Worm (Caenorhabditis elegans) whole organism, late embryonic: ENCODE measurements around the gene ddn-1.

ENCODE experiments used
- C08G9.2 ChIP-seq: sonication (generic microtip); optimal IDR thresholded peaks from 2 replicates; lab custom pipeline; 2016; ENCODE audit warnings: mild to moderate bottlenecking, missing genetic modification characterization, moderate library complexity, missing compliant biosample characterization
- C38D4.7 ChIP-seq: fragments of 200-800 bp; sonication (Bioruptor generic); optimal IDR thresholded peaks from 2 replicates; lab custom pipeline; 2018; ENCODE audit warnings: mild to moderate bottlenecking, missing genetic modification characterization, moderate library complexity, missing compliant biosample characterization
- F13H6.1 ChIP-seq: sonication (generic microtip); optimal IDR thresholded peaks from 2 replicates; lab custom pipeline; 2016; ENCODE audit warnings: missing genetic modification characterization, missing compliant biosample characterization
- K09A11.1 ChIP-seq: sonication (generic microtip); optimal IDR thresholded peaks from 2 replicates; lab custom pipeline; 2017; ENCODE audit warnings: antibody characterized with exemption, mild to moderate bottlenecking, missing genetic modification characterization, missing compliant biosample characterization; ENCODE audit not compliant: insufficient read depth
- ama-1 ChIP-seq: fragments of 150-350 bp; optimal IDR thresholded peaks from 2 replicates; lab custom pipeline; 2014
- ceh-14 ChIP-seq: sonication (generic microtip); optimal IDR thresholded peaks from 2 replicates; lab custom pipeline; 2016; ENCODE audit warnings: missing genotype, missing genetic modification characterization, missing compliant biosample characterization
- ceh-18 ChIP-seq: sonication (generic microtip); optimal IDR thresholded peaks from 2 replicates; lab custom pipeline; 2016; ENCODE audit warnings: missing genetic modification characterization, missing compliant biosample characterization
- ceh-19 ChIP-seq: fragments of 200-800 bp; sonication (Bioruptor generic); optimal IDR thresholded peaks from 2 replicates; lab custom pipeline; 2018; ENCODE audit warnings: mild to moderate bottlenecking, missing genetic modification characterization, missing compliant biosample characterization
- ceh-2 ChIP-seq: sonication (generic microtip); optimal IDR thresholded peaks from 2 replicates; lab custom pipeline; 2016; ENCODE audit warnings: missing genotype, missing genetic modification characterization, missing compliant biosample characterization
- ceh-30 ChIP-seq: fragments of 150-350 bp; optimal IDR thresholded peaks from 2 replicates; lab custom pipeline; 2014; ENCODE audit warnings: missing biosample characterization, missing genetic modification characterization
- ceh-31 ChIP-seq: sonication (generic microtip); optimal IDR thresholded peaks from 2 replicates; lab custom pipeline; 2016; ENCODE audit warnings: missing genetic modification characterization, missing compliant biosample characterization
- ceh-34 ChIP-seq: sonication (generic microtip); optimal IDR thresholded peaks from 2 replicates; lab custom pipeline; 2016; ENCODE audit warnings: mild to moderate bottlenecking, missing genetic modification characterization, missing compliant biosample characterization
- ceh-48 ChIP-seq: sonication (generic microtip); optimal IDR thresholded peaks from 2 replicates; lab custom pipeline; 2016; ENCODE audit warnings: missing genetic modification characterization, inconsistent platforms, missing compliant biosample characterization
- ceh-6 ChIP-seq: fragments of 200-800 bp; sonication (Bioruptor generic); optimal IDR thresholded peaks from 2 replicates; lab custom pipeline; 2018; ENCODE audit warnings: mild to moderate bottlenecking, missing genetic modification characterization, missing compliant biosample characterization
- ceh-9 ChIP-seq: sonication (generic microtip); optimal IDR thresholded peaks from 2 replicates; lab custom pipeline; 2016; ENCODE audit warnings: mild to moderate bottlenecking, missing genetic modification characterization, inconsistent platforms, missing compliant biosample characterization
- che-1 ChIP-seq: sonication (generic microtip); optimal IDR thresholded peaks from 2 replicates; lab custom pipeline; 2016; ENCODE audit warnings: mild to moderate bottlenecking, missing genetic modification characterization, missing compliant biosample characterization
- dve-1 ChIP-seq: sonication (generic microtip); optimal IDR thresholded peaks from 2 replicates; lab custom pipeline; 2017; ENCODE audit warnings: antibody characterized with exemption, mild to moderate bottlenecking, missing genetic modification characterization, missing compliant biosample characterization
- elt-2 ChIP-seq: sonication (generic microtip); optimal IDR thresholded peaks from 2 replicates; lab custom pipeline; 2016; ENCODE audit warnings: missing genetic modification reagents, missing genetic modification characterization, missing compliant biosample characterization
- eyg-1 ChIP-seq: sonication (generic microtip); optimal IDR thresholded peaks from 2 replicates; lab custom pipeline; 2016; ENCODE audit warnings: missing genotype, missing genetic modification characterization, missing compliant biosample characterization
- fax-1 ChIP-seq: sonication (generic microtip); optimal IDR thresholded peaks from 2 replicates; lab custom pipeline; 2016; ENCODE audit warnings: missing genotype, missing genetic modification characterization, missing compliant biosample characterization
- fkh-10 ChIP-seq: fragments of 150-350 bp; optimal IDR thresholded peaks from 2 replicates; lab custom pipeline; 2014; ENCODE audit warnings: missing biosample characterization, missing genetic modification reagents, missing genetic modification characterization
- fkh-6 ChIP-seq: sonication (generic microtip); optimal IDR thresholded peaks from 2 replicates; lab custom pipeline; 2016; ENCODE audit warnings: missing genetic modification characterization, missing compliant biosample characterization
- gmeb-2 ChIP-seq: sonication (generic microtip); optimal IDR thresholded peaks from 2 replicates; lab custom pipeline; 2016; ENCODE audit warnings: missing genetic modification characterization, inconsistent platforms, missing compliant biosample characterization
- hlh-13 ChIP-seq: fragments of 200-800 bp; sonication (Bioruptor generic); optimal IDR thresholded peaks from 2 replicates; lab custom pipeline; 2018; ENCODE audit warnings: mild to moderate bottlenecking, missing genetic modification characterization, missing compliant biosample characterization
- hlh-15 ChIP-seq: sonication (generic microtip); optimal IDR thresholded peaks from 2 replicates; lab custom pipeline; 2016; ENCODE audit warnings: missing genetic modification characterization, missing compliant biosample characterization
- hlh-6 ChIP-seq: sonication (generic microtip); optimal IDR thresholded peaks from 2 replicates; lab custom pipeline; 2016; ENCODE audit warnings: missing genotype, missing genetic modification characterization, missing compliant biosample characterization
- hlh-8 ChIP-seq: sonication (generic microtip); optimal IDR thresholded peaks from 2 replicates; lab custom pipeline; 2016; ENCODE audit warnings: missing genotype, missing genetic modification characterization, missing compliant biosample characterization
- lim-6 ChIP-seq: sonication (generic microtip); optimal IDR thresholded peaks from 2 replicates; lab custom pipeline; 2016; ENCODE audit warnings: missing genetic modification characterization, missing compliant biosample characterization
- lin-11 ChIP-seq: fragments of 200-800 bp; sonication (Bioruptor generic); optimal IDR thresholded peaks from 2 replicates; lab custom pipeline; 2018; ENCODE audit warnings: mild to moderate bottlenecking, missing genetic modification characterization, missing compliant biosample characterization
- nfya-1 ChIP-seq: sonication (generic microtip); optimal IDR thresholded peaks from 2 replicates; lab custom pipeline; 2017; ENCODE audit warnings: missing genetic modification characterization, mild to moderate bottlenecking, missing compliant biosample characterization, antibody characterized with exemption, moderate library complexity
- nhr-11 ChIP-seq: fragments of 150-350 bp; optimal IDR thresholded peaks from 2 replicates; lab custom pipeline; 2014; ENCODE audit warnings: missing biosample characterization, missing genetic modification characterization
- nhr-232 ChIP-seq: sonication (generic microtip); optimal IDR thresholded peaks from 2 replicates; lab custom pipeline; 2016; ENCODE audit warnings: missing genetic modification characterization, missing compliant biosample characterization
- pag-3 ChIP-seq: sonication (generic microtip); optimal IDR thresholded peaks from 2 replicates; lab custom pipeline; 2016; ENCODE audit warnings: missing compliant biosample characterization, missing genetic modification characterization, borderline replicate concordance
- pat-9 ChIP-seq: fragments of 200-800 bp; sonication (Bioruptor generic); optimal IDR thresholded peaks from 2 replicates; lab custom pipeline; 2018; ENCODE audit warnings: mild to moderate bottlenecking, missing genetic modification characterization, moderate library complexity, missing compliant biosample characterization
- pax-1 ChIP-seq: fragments of 150-350 bp; optimal IDR thresholded peaks from 2 replicates; lab custom pipeline; 2014; ENCODE audit warnings: missing biosample characterization, missing genetic modification characterization
- pha-2 ChIP-seq: sonication (generic microtip); optimal IDR thresholded peaks from 2 replicates; lab custom pipeline; 2017; ENCODE audit warnings: mild to moderate bottlenecking, missing genetic modification characterization, missing compliant biosample characterization
- pha-4 ChIP-seq: fragments of 150-350 bp; optimal IDR thresholded peaks from 2 replicates; lab custom pipeline; 2018; ENCODE audit warnings: missing biosample characterization, missing genetic modification reagents, missing genetic modification characterization
- pros-1 ChIP-seq: fragments of 150-350 bp; optimal IDR thresholded peaks from 2 replicates; lab custom pipeline; 2014; ENCODE audit warnings: missing biosample characterization, missing genetic modification reagents, missing genetic modification characterization
- ref-2 ChIP-seq: sonication (generic microtip); optimal IDR thresholded peaks from 2 replicates; lab custom pipeline; 2016; ENCODE audit warnings: missing genetic modification characterization, missing compliant biosample characterization
- rnt-1 ChIP-seq: sonication (generic microtip); optimal IDR thresholded peaks from 2 replicates; lab custom pipeline; 2016; ENCODE audit warnings: missing genetic modification characterization, missing compliant biosample characterization
- sdc-2 ChIP-seq: sonication (generic microtip); optimal IDR thresholded peaks from 2 replicates; lab custom pipeline; 2016; ENCODE audit warnings: missing genotype, missing genetic modification characterization, missing compliant biosample characterization
- sox-2 ChIP-seq: fragments of 200-800 bp; sonication (Bioruptor generic); IDR thresholded peaks from 2 replicates; pipeline ENCODE4 v1.3.6; 2022; ENCODE audit warnings: missing genetic modification reagents, missing genetic modification characterization, missing compliant biosample characterization
- syd-9 ChIP-seq: sonication (generic microtip); optimal IDR thresholded peaks from 2 replicates; lab custom pipeline; 2016; ENCODE audit warnings: mild to moderate bottlenecking, missing genetic modification characterization, moderate library complexity, missing compliant biosample characterization
- tbx-2 ChIP-seq: sonication (generic microtip); optimal IDR thresholded peaks from 2 replicates; lab custom pipeline; 2016; ENCODE audit warnings: missing genetic modification characterization, missing compliant biosample characterization
- tbx-7 ChIP-seq: sonication (generic microtip); optimal IDR thresholded peaks from 2 replicates; lab custom pipeline; 2016; ENCODE audit warnings: missing genotype, missing genetic modification characterization, missing compliant biosample characterization
- unc-55 ChIP-seq: sonication (generic microtip); optimal IDR thresholded peaks from 2 replicates; lab custom pipeline; 2017; ENCODE audit warnings: missing biosample characterization, missing genetic modification reagents, missing genetic modification characterization
- ztf-16 ChIP-seq: sonication (generic microtip); optimal IDR thresholded peaks from 2 replicates; lab custom pipeline; 2017; ENCODE audit warnings: missing genetic modification characterization, missing compliant biosample characterization

ddn-1 gene

DNA sequence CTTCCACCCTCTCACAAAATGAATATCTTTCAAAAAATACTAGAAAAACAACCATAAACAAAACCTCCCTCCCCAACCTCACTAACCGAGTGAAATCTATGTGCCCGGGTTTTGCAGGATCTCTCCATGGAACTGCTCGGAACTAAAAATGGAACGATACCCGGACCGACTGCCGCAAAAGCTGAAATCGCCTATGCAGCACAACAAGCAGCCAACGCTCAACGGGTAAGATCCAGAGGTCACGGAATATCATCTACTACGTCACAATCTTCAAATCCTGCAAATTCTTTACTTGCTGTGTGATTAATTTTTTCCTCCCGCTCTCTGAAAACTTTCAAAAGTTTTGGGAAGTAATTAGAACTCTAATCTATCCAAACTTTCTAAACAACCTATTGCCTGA, 29.0 kb upstream of the ddn-1 start:
- TF ChIP-seq ceh-31 (tag; lab: Kevin White, UChicago), result no peak
- TF ChIP-seq C08G9.2 (tag; lab: Kevin White, UChicago), result no peak
- no peak for TF ChIP-seq ceh-30 (tag; lab: Kevin White, UChicago)
- no peak for TF ChIP-seq hlh-15 (tag; lab: Kevin White, UChicago)
- no peak for TF ChIP-seq tbx-7 (tag; lab: Kevin White, UChicago)
- TF ChIP-seq ceh-9 (tag; lab: Kevin White, UChicago), result no peak
- TF ChIP-seq pag-3 (tag; lab: Kevin White, UChicago), result no peak
- no peak for TF ChIP-seq K09A11.1 (tag; lab: Kevin White, UChicago)
- TF ChIP-seq pax-1 (tag; lab: Kevin White, UChicago), result no peak
- TF ChIP-seq fkh-6 (tag; lab: Kevin White, UChicago), result no peak
- TF ChIP-seq ceh-6, result no peak
- TF ChIP-seq fax-1 (tag; lab: Kevin White, UChicago), result no peak
- no peak for TF ChIP-seq ama-1

DNA sequence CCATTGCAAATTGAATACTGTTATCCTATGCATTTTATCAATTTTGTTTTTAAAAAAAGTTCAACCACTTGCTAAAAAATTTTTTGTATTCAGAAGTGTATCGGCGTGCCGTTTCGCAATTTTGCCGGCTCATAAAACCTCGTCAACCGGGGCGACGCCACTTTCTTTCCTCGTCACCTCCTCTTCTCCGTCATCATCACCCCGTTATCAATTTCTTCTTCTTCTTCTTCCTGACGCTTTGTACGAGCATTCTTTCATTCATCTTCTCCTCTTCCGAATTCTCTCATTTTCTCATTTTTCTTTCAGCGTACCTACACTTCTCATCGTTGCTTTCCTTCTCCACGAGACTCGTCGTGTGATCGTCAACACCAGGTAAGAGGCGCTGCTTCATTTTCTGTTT, 25.9 kb upstream of the ddn-1 start, which contains the start of gene sup-37:
Gene sup-37 (plus strand): TSS at position 301 of the 400 bp plus-strand sequence.
- no peak for TF ChIP-seq pha-4 (tag; lab: Kevin White, UChicago)
- TF ChIP-seq syd-9 (tag; lab: Kevin White, UChicago), result no peak
- no peak for TF ChIP-seq nhr-11 (tag; lab: Kevin White, UChicago)
- no peak for TF ChIP-seq ceh-18
- TF ChIP-seq pha-2 (tag; lab: Kevin White, UChicago), result no peak
- no peak for TF ChIP-seq tbx-7 (tag; lab: Kevin White, UChicago)
- TF ChIP-seq unc-55 (GFP tag; lab: Kevin White, UChicago), result no peak
- TF ChIP-seq pat-9, result no peak
- TF ChIP-seq, all 69 proteins: peak for 0

DNA sequence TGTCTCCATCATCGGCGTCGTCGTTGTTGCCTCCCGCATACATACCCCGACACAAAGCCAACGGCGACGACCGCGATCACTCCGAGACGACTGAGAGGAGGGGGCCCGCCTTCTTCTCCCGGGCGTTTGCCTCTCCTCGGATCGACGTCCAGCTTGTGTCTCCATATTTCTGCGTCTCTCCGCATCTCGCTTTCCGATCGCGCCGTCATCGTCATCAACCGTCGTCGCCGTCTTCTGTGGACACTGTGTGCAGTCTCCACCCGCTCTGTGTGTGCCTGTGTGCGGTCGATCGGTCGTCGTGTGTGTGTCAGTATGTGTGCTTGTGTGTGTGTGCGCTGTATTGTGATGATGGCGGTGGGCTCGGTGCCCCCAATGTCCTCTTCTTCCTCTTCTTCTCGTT, 25.2 kb upstream of the ddn-1 start:
- peak; percentile 73 for TF ChIP-seq ceh-31 (tag; lab: Kevin White, UChicago)
- TF ChIP-seq ceh-18, result peak; percentile 71
- peak; percentile 53 for TF ChIP-seq ztf-16 (tag; lab: Kevin White, UChicago)
- TF ChIP-seq pros-1 (tag; lab: Kevin White, UChicago), result no peak
- peak; percentile 73 for TF ChIP-seq ceh-34
- peak; percentile 83 for TF ChIP-seq syd-9 (tag; lab: Kevin White, UChicago)
- peak; percentile 40 for TF ChIP-seq unc-55 (GFP tag; lab: Kevin White, UChicago)
- peak; percentile 1 for TF ChIP-seq fax-1 (tag; lab: Kevin White, UChicago)
- peak; percentile 14 for TF ChIP-seq ceh-30 (tag; lab: Kevin White, UChicago)
- no peak for TF ChIP-seq eyg-1 (tag; lab: Kevin White, UChicago)
- no peak for TF ChIP-seq sox-2
- TF ChIP-seq ceh-19 (GFP tag; lab: Kevin White, UChicago), result no peak
- no peak for TF ChIP-seq fkh-10 (GFP tag; lab: Kevin White, UChicago)
- peak; percentile 79 for TF ChIP-seq hlh-6 (tag; lab: Kevin White, UChicago)
- TF ChIP-seq sdc-2, result peak; percentile 57
- TF ChIP-seq pax-1 (tag; lab: Kevin White, UChicago), result no peak
- peak; percentile 14 for TF ChIP-seq nhr-232
- peak; percentile 19 for TF ChIP-seq C08G9.2 (tag; lab: Kevin White, UChicago)
- peak; percentile 34 for TF ChIP-seq lim-6 (tag; lab: Kevin White, UChicago)
- TF ChIP-seq F13H6.1 (tag; lab: Kevin White, UChicago), result peak; percentile 11
- peak; percentile 18 for TF ChIP-seq hlh-8 (tag; lab: Kevin White, UChicago)
- TF ChIP-seq dve-1 (tag; lab: Kevin White, UChicago), result peak; percentile 46
- peak; percentile 52 for TF ChIP-seq nfya-1 (tag; lab: Kevin White, UChicago)
- peak; percentile 27 for TF ChIP-seq ceh-48 (tag; lab: Kevin White, UChicago)
- peak; percentile 53 for TF ChIP-seq ceh-2
- TF ChIP-seq ceh-6, result peak; percentile 50
- peak; percentile 30 for TF ChIP-seq lin-11 (tag; lab: Kevin White, UChicago)
- peak; percentile 27 for TF ChIP-seq ceh-14 (tag; lab: Kevin White, UChicago)
- peak; percentile 32 for TF ChIP-seq C38D4.7 (GFP tag; lab: Kevin White, UChicago)
- peak; percentile 44 for TF ChIP-seq che-1 (tag; lab: Kevin White, UChicago)
- peak; percentile 90 for TF ChIP-seq rnt-1
- TF ChIP-seq gmeb-2 (tag; lab: Kevin White, UChicago), result no peak
- peak; percentile 41 for TF ChIP-seq hlh-13 (GFP tag; lab: Kevin White, UChicago)
- TF ChIP-seq tbx-2 (tag; lab: Kevin White, UChicago), result peak; percentile 88
- TF ChIP-seq elt-2, result peak; percentile 37
- TF ChIP-seq ref-2 (tag; lab: Kevin White, UChicago), result peak; percentile 71
